Fruit fly (Drosophila melanogaster) whole organism, embryonic: ENCODE data around the gene lva.

Experiments used
- CG10209 ChIP-seq: fragments of 200-800 bp; sonication (Bioruptor generic); optimal IDR thresholded peaks from 3 replicates; lab custom pipeline; 2017; ENCODE audit warnings: missing biosample characterization, mild to moderate bottlenecking, missing genetic modification characterization, missing genetic modification reagents
- CG10366 ChIP-seq: fragments of 200-800 bp; sonication (Bioruptor generic); IDR thresholded peaks from 2 replicates; pipeline ENCODE4 v1.3.6; 2022; ENCODE audit warnings: missing biosample characterization, missing genetic modification characterization
- CG10979 ChIP-seq: fragments of 200-800 bp; sonication (Bioruptor generic); optimal IDR thresholded peaks from 2 replicates; lab custom pipeline; 2018; ENCODE audit warnings: missing biosample characterization, mild to moderate bottlenecking, missing genetic modification characterization, moderate library complexity
- CG11696 ChIP-seq: fragments of 200-800 bp; sonication (Bioruptor generic); IDR thresholded peaks from 2 replicates; pipeline ENCODE4 v1.3.6; 2022; ENCODE audit warnings: missing biosample characterization, missing genetic modification characterization
- CG12391 ChIP-seq: fragments of 200-800 bp; sonication (Bioruptor generic); optimal IDR thresholded peaks from 3 replicates; lab custom pipeline; 2018; ENCODE audit warnings: missing biosample characterization, mild to moderate bottlenecking, missing genetic modification characterization, moderate library complexity
- CG13296 ChIP-seq: fragments of 200-800 bp; sonication (Bioruptor generic); optimal IDR thresholded peaks from 3 replicates; lab custom pipeline; 2018; ENCODE audit warnings: missing biosample characterization, mild to moderate bottlenecking, missing genetic modification characterization
- CG13775 ChIP-seq: fragments of 200-800 bp; sonication (Bioruptor generic); optimal IDR thresholded peaks from 3 replicates; lab custom pipeline; 2017; ENCODE audit warnings: missing biosample characterization, mild to moderate bottlenecking, missing genetic modification characterization
- CG14014 ChIP-seq: fragments of 200-800 bp; sonication (Bioruptor generic); IDR thresholded peaks from 2 replicates; pipeline ENCODE4 v1.3.6; 2022; ENCODE audit warnings: missing biosample characterization, missing genetic modification characterization
- CG15269 ChIP-seq: fragments of 200-800 bp; sonication (Bioruptor generic); optimal IDR thresholded peaks from 2 replicates; lab custom pipeline; 2018; ENCODE audit warnings: missing biosample characterization, mild to moderate bottlenecking, missing genetic modification characterization, moderate library complexity
- CG1602 ChIP-seq: fragments of 200-800 bp; sonication (Bioruptor generic); optimal IDR thresholded peaks from 3 replicates; lab custom pipeline; 2016; ENCODE audit warnings: missing biosample characterization, missing genetic modification characterization
- CG17328 ChIP-seq: fragments of 200-800 bp; sonication (Bioruptor generic); IDR thresholded peaks from 2 replicates; pipeline ENCODE4 v1.3.6; 2022; ENCODE audit warnings: missing biosample characterization, missing genetic modification characterization
- CG31365 ChIP-seq: fragments of 200-800 bp; sonication (Bioruptor generic); optimal IDR thresholded peaks from 2 replicates; lab custom pipeline; 2018; ENCODE audit warnings: missing biosample characterization, mild to moderate bottlenecking, missing genetic modification characterization
- CG34422 ChIP-seq: fragments of 200-800 bp; sonication (Bioruptor generic); IDR thresholded peaks from 3 replicates; pipeline ENCODE4 v1.3.6; 2022; ENCODE audit warnings: missing biosample characterization, missing genetic modification characterization
- CG3726 ChIP-seq: fragments of 200-800 bp; sonication (Bioruptor generic); IDR thresholded peaks from 3 replicates; pipeline ENCODE4, ENCODE4 v1.3.6; 2022; ENCODE audit warnings: missing biosample characterization, missing genetic modification characterization
- CG42726 ChIP-seq: fragments of 200-800 bp; sonication (Bioruptor generic); IDR thresholded peaks from 2 replicates; pipeline ENCODE4 v1.3.6; 2022; ENCODE audit warnings: missing biosample characterization, missing genetic modification characterization; ENCODE audit not compliant: partially characterized antibody
- CG4404 ChIP-seq: fragments of 200-800 bp; sonication (Bioruptor generic); IDR thresholded peaks from 2 replicates; pipeline ENCODE4 v1.3.6; 2022; ENCODE audit warnings: missing biosample characterization, missing genetic modification characterization
- CG4854 ChIP-seq: fragments of 200-800 bp; sonication (Bioruptor generic); optimal IDR thresholded peaks from 2 replicates; lab custom pipeline; 2016; ENCODE audit warnings: missing biosample characterization, missing genetic modification characterization, inconsistent platforms
- CG7556 ChIP-seq: fragments of 200-800 bp; sonication (Bioruptor generic); optimal IDR thresholded peaks from 2 replicates; lab custom pipeline; 2017; ENCODE audit warnings: missing biosample characterization, mild to moderate bottlenecking, missing genetic modification characterization
- CG8388 ChIP-seq: fragments of 200-800 bp; sonication (Bioruptor generic); optimal IDR thresholded peaks from 2 replicates; lab custom pipeline; 2019; ENCODE audit warnings: missing biosample characterization, mild to moderate bottlenecking, missing genetic modification characterization, moderate library complexity
- CG9876 ChIP-seq: fragments of 200-800 bp; sonication (Bioruptor generic); optimal IDR thresholded peaks from 2 replicates; lab custom pipeline; 2016; ENCODE audit warnings: missing biosample characterization, missing genetic modification characterization
- CoRest ChIP-seq: fragments of 200-800 bp; sonication (Bioruptor generic); optimal IDR thresholded peaks from 3 replicates; lab custom pipeline; 2018; ENCODE audit warnings: missing biosample characterization, mild to moderate bottlenecking, missing genetic modification characterization, moderate library complexity
- Dad ChIP-seq: fragments of 200-800 bp; sonication (Bioruptor generic); optimal IDR thresholded peaks from 3 replicates; lab custom pipeline; 2016; ENCODE audit warnings: missing biosample characterization, missing genetic modification characterization
- Ets97D ChIP-seq: fragments of 200-800 bp; sonication (Bioruptor generic); optimal IDR thresholded peaks from 3 replicates; lab custom pipeline; 2016; ENCODE audit warnings: missing biosample characterization, missing genetic modification characterization
- Fer3 ChIP-seq: fragments of 200-800 bp; sonication (Bioruptor generic); optimal IDR thresholded peaks from 2 replicates; lab custom pipeline; 2018; ENCODE audit warnings: missing biosample characterization, mild to moderate bottlenecking, missing genetic modification characterization, moderate library complexity
- H15 ChIP-seq: fragments of 200-800 bp; sonication (Bioruptor generic); IDR thresholded peaks from 3 replicates; pipeline ENCODE4 v1.3.6; 2022; ENCODE audit warnings: missing biosample characterization, missing genetic modification characterization
- Max ChIP-seq: fragments of 200-800 bp; sonication (Bioruptor generic); optimal IDR thresholded peaks from 2 replicates; lab custom pipeline; 2016; ENCODE audit warnings: missing biosample characterization, mild to moderate bottlenecking, missing genetic modification characterization
- NC2β ChIP-seq: fragments of 200-800 bp; sonication (Bioruptor generic); optimal IDR thresholded peaks from 2 replicates; lab custom pipeline; 2016; ENCODE audit warnings: missing biosample characterization, missing genetic modification characterization
- NFAT ChIP-seq: fragments of 200-800 bp; sonication (Bioruptor generic); IDR thresholded peaks from 2 replicates; pipeline ENCODE4 v1.3.6; 2022; ENCODE audit warnings: missing biosample characterization, missing genetic modification characterization
- Rfx ChIP-seq: fragments of 200-800 bp; sonication (Bioruptor generic); IDR thresholded peaks from 2 replicates; pipeline ENCODE4 v1.3.6; 2022; ENCODE audit warnings: missing biosample characterization, missing genetic modification characterization
- Sin3A ChIP-seq: fragments of >200 bp; optimal IDR thresholded peaks from 2 replicates; lab custom pipeline; 2018
- Sox100B ChIP-seq: fragments of 200-800 bp; sonication (Bioruptor generic); optimal IDR thresholded peaks from 3 replicates; lab custom pipeline; 2018; ENCODE audit warnings: missing biosample characterization, mild to moderate bottlenecking, missing genetic modification characterization
- ara ChIP-seq: fragments of 200-800 bp; sonication (Bioruptor generic); IDR thresholded peaks from 2 replicates; pipeline ENCODE4 v1.3.6; 2022; ENCODE audit warnings: missing biosample characterization, missing genetic modification characterization
- bowl ChIP-seq: fragments of 200-800 bp; sonication (Bioruptor generic); IDR thresholded peaks from 2 replicates; pipeline ENCODE4 v1.3.6; 2022; ENCODE audit warnings: missing biosample characterization, missing genetic modification characterization
- chinmo ChIP-seq: fragments of 200-800 bp; sonication (Bioruptor generic); IDR thresholded peaks from 4 replicates; pipeline ENCODE4 v1.3.6; 2022; ENCODE audit warnings: missing biosample characterization, missing genetic modification characterization; ENCODE audit not compliant: partially characterized antibody
- chm ChIP-seq: fragments of 200-800 bp; sonication (Bioruptor generic); IDR thresholded peaks from 2 replicates; pipeline ENCODE4 v1.3.6; 2022; ENCODE audit warnings: missing biosample characterization, missing genetic modification characterization
- crc ChIP-seq: fragments of 200-800 bp; sonication (Bioruptor generic); optimal IDR thresholded peaks from 2 replicates; lab custom pipeline; 2016; ENCODE audit warnings: missing biosample characterization, missing genetic modification characterization
- cwo ChIP-seq: fragments of 200-800 bp; sonication (Bioruptor generic); optimal IDR thresholded peaks from 3 replicates; lab custom pipeline; 2017; ENCODE audit warnings: missing biosample characterization, missing genetic modification characterization, mild to moderate bottlenecking, moderate library complexity, missing genetic modification reagents
- da ChIP-seq: fragments of 200-800 bp; sonication (Bioruptor generic); optimal IDR thresholded peaks from 2 replicates; lab custom pipeline; 2016; ENCODE audit warnings: missing biosample characterization, missing genetic modification characterization
- fd102C ChIP-seq: fragments of 200-800 bp; sonication (Bioruptor generic); optimal IDR thresholded peaks from 2 replicates; lab custom pipeline; 2018; ENCODE audit warnings: missing biosample characterization, mild to moderate bottlenecking, missing genetic modification characterization, moderate library complexity
- gcm2 ChIP-seq: fragments of 200-800 bp; sonication (Bioruptor generic); optimal IDR thresholded peaks from 2 replicates; lab custom pipeline; 2016; ENCODE audit warnings: missing biosample characterization, missing genetic modification characterization
- grau ChIP-seq: fragments of 200-800 bp; optimal IDR thresholded peaks from 3 replicates; lab custom pipeline; 2019; ENCODE audit warnings: missing biosample characterization, mild to moderate bottlenecking, missing genetic modification characterization, moderate library complexity
- her ChIP-seq: fragments of 200-800 bp; sonication (Bioruptor generic); optimal IDR thresholded peaks from 2 replicates; lab custom pipeline; 2016; ENCODE audit warnings: missing biosample characterization, missing genetic modification characterization
- lab ChIP-seq: fragments of 200-800 bp; sonication (Bioruptor generic); optimal IDR thresholded peaks from 3 replicates; lab custom pipeline; 2017; ENCODE audit warnings: missing biosample characterization, missing genetic modification characterization, mild to moderate bottlenecking, moderate library complexity, missing genetic modification reagents
- lmd ChIP-seq: fragments of 200-800 bp; sonication (Bioruptor generic); IDR thresholded peaks from 2 replicates; pipeline ENCODE4 v1.3.6; 2022; ENCODE audit warnings: missing biosample characterization, missing genetic modification characterization
- nom ChIP-seq: fragments of 200-800 bp; sonication (Bioruptor generic); optimal IDR thresholded peaks from 2 replicates; lab custom pipeline; 2017; ENCODE audit warnings: missing biosample characterization, missing genetic modification characterization, mild to moderate bottlenecking, moderate library complexity, missing genetic modification reagents
- phol ChIP-seq: fragments of 200-800 bp; sonication (Bioruptor generic); optimal IDR thresholded peaks from 3 replicates; lab custom pipeline; 2018; ENCODE audit warnings: missing biosample characterization, mild to moderate bottlenecking, missing genetic modification characterization, moderate library complexity
- row ChIP-seq: fragments of 200-800 bp; sonication (Bioruptor generic); IDR thresholded peaks from 3 replicates; pipeline ENCODE4 v1.3.6; 2022; ENCODE audit warnings: missing biosample characterization, missing genetic modification characterization
- shn ChIP-seq: fragments of 200-800 bp; sonication (Bioruptor generic); optimal IDR thresholded peaks from 3 replicates; lab custom pipeline; 2016; ENCODE audit warnings: missing biosample characterization, missing genetic modification characterization
- slou ChIP-seq: fragments of 200-800 bp; sonication (Bioruptor generic); optimal IDR thresholded peaks from 3 replicates; lab custom pipeline; 2016; ENCODE audit warnings: missing biosample characterization, missing genetic modification characterization
- usp ChIP-seq: fragments of >200 bp; optimal IDR thresholded peaks from 2 replicates; lab custom pipeline; 2017; ENCODE audit warnings: missing biosample characterization, missing genetic modification characterization
- zfh1 ChIP-seq: fragments of 200-800 bp; sonication (Bioruptor generic); IDR thresholded peaks from 3 replicates; pipeline ENCODE4 v1.3.6; 2022; ENCODE audit warnings: missing biosample characterization, missing genetic modification characterization

lva gene

DNA sequence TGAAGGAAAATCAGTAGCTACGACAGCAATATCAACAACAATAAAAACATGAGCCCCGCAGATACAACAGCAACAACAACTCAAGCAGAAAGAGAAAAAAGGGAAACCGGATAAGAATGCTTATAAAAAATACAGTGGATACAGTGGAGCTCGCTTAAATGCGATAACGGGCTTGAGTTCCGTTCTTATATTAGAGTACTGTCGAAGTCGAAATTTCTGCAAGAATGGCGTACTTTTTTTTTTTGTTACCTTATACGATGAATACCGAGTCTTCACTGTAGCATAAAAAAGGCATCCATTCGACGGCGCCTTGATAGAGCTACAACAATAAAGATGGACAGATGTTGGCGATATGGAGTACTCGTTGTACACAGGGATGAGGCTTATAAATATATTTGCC, 45.1 kb upstream of the lva start (continued):
- TF ChIP-seq CG10366, result peak; percentile 37; the same call in 1 of the 2 replicates
- TF ChIP-seq CoRest, result peak; percentile 39
- no peak for TF ChIP-seq crc
- peak; percentile 1 for TF ChIP-seq nom (GFP tag; lab: Kevin White, UChicago)
- TF ChIP-seq CG3726 (GFP tag; lab: Robert Waterston, UW), result peak; percentile 57; the same call in 1 of the 3 replicates
- no peak for TF ChIP-seq da (GFP tag; lab: Kevin White, UChicago)
- TF ChIP-seq Rfx, result peak; percentile 59
- peak; percentile 18 for TF ChIP-seq Dad (GFP tag; lab: Kevin White, UChicago)
- peak; percentile 58; the same call in 1 of the 3 replicates for TF ChIP-seq H15 (GFP tag; lab: Robert Waterston, UW)
- TF ChIP-seq CG17328 (GFP tag; lab: Robert Waterston, UW), result peak; percentile 21; the same call in 1 of the 2 replicates
- no peak for TF ChIP-seq Sox100B (GFP tag; lab: Kevin White, UChicago)
- TF ChIP-seq CG8388 (GFP tag; lab: Kevin White, UChicago), result no peak
- peak; percentile 50; the same call in 1 of the 2 replicates for TF ChIP-seq lmd (GFP tag; lab: Robert Waterston, UW)
- peak; percentile 33 for TF ChIP-seq CG10209 (GFP tag; lab: Kevin White, UChicago)
- peak; percentile 61 for TF ChIP-seq lab (GFP tag; lab: Kevin White, UChicago)
- peak; percentile 40 for TF ChIP-seq CG15269 (tag; lab: Kevin White, UChicago)
- TF ChIP-seq shn (GFP tag; lab: Kevin White, UChicago), result peak; percentile 31
- no peak for TF ChIP-seq CG4854 (GFP tag; lab: Kevin White, UChicago)
- peak; percentile 17 for TF ChIP-seq CG1602
- TF ChIP-seq CG4404 (GFP tag; lab: Robert Waterston, UW), result no peak
- TF ChIP-seq Sin3A (lab: Kevin White, UChicago), result no peak
- no peak for TF ChIP-seq CG7556 (GFP tag; lab: Kevin White, UChicago)
- TF ChIP-seq Max (GFP tag; lab: Kevin White, UChicago), result no peak
- peak; percentile 29 for TF ChIP-seq CG10979 (tag; lab: Kevin White, UChicago)
- TF ChIP-seq CG13296 (GFP tag; lab: Kevin White, UChicago), result peak; percentile 37
- peak; percentile 13 for TF ChIP-seq slou (GFP tag; lab: Kevin White, UChicago)
- TF ChIP-seq grau (tag; lab: Kevin White, UChicago), result peak; percentile 83
- TF ChIP-seq CG13775 (GFP tag; lab: Kevin White, UChicago), result peak; percentile 21
- no peak for TF ChIP-seq bowl (GFP tag; lab: Robert Waterston, UW)
- TF ChIP-seq row (GFP tag; lab: Robert Waterston, UW), result peak; percentile 76
- TF ChIP-seq fd102C (GFP tag; lab: Kevin White, UChicago), result no peak
- TF ChIP-seq cwo, result no peak
- no peak for TF ChIP-seq CG9876 (GFP tag; lab: Kevin White, UChicago)
- TF ChIP-seq ara (GFP tag; lab: Robert Waterston, UW), result peak; percentile 61
- TF ChIP-seq gcm2 (GFP tag; lab: Kevin White, UChicago), result no peak
- TF ChIP-seq chm, result peak; percentile 36; the same call in 1 of the 2 replicates
- 0 out of 2 replicates have a peak, but pooled peaks have one; percentile 29 for TF ChIP-seq CG11696
- TF ChIP-seq CG12391 (tag; lab: Kevin White, UChicago), result peak; percentile 27
- peak; percentile 1 for TF ChIP-seq her (GFP tag; lab: Kevin White, UChicago)
- TF ChIP-seq CG34422 (GFP tag; lab: Robert Waterston, UW), result 0 out of 3 replicates have a peak, but pooled peaks have one; percentile 40
- TF ChIP-seq NC2β (GFP tag; lab: Kevin White, UChicago), result no peak
- TF ChIP-seq usp (GFP tag; lab: Kevin White, UChicago), result no peak
- no peak for TF ChIP-seq CG42726
- no peak for TF ChIP-seq Ets97D
- TF ChIP-seq Fer3 (tag; lab: Kevin White, UChicago), result peak; percentile 35
- TF ChIP-seq phol (tag; lab: Kevin White, UChicago), result peak; percentile 36
- TF ChIP-seq zfh1, result peak; percentile 52; the same call in 1 of the 3 replicates
- peak; percentile 54 for TF ChIP-seq CG14014 (GFP tag; lab: Robert Waterston, UW)
- peak; percentile 32; the same call in 1 of the 2 replicates for TF ChIP-seq NFAT (GFP tag; lab: Robert Waterston, UW)
- no peak for TF ChIP-seq CG31365 (tag; lab: Kevin White, UChicago)
- TF ChIP-seq chinmo (GFP tag; lab: Robert Waterston, UW), result no peak
